Worm (Caenorhabditis elegans): ENCODE measurements around the gene C16A11.4.

C16A11.4 gene

DNA sequence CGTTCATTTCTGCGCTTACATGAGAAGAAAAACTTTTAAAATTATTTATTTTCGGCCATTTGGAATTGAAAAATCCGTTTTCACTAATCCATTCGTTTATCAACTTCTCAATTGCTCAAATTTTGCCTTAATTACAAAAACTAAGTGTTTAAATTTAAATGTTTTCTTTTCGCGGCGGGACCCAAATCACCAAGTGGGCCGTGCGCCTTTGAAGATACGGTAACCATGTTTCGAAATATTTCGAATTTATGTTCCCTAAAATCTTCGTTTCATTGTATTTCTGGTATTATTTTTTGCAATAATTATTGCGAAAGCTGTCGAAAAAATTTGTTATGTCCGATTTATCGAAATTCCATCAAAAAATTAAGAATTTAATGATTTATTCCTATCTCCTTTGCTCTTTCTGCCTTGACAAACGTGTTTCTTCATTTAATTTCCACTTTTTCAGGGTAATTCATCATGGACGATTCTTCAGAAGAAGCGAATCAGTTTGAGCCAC is at the start of gene C16A11.4:
Gene C16A11.4 (plus strand): TSS at position 449 of the 499 bp plus-strand sequence.
- TF ChIP-seq tbx-37 (GFP tag; conservative IDR thresholded peaks at IDR 0.05) (no peak), hnd-1 (tag; optimal IDR thresholded peaks at IDR 0.05) (no peak), tbx-11 (GFP tag; IDR thresholded peaks at IDR 0.05) (no peak), hmg-4 (GFP tag; optimal IDR thresholded peaks at IDR 0.05) (no peak), F13C5.2 (tag; optimal IDR thresholded peaks at IDR 0.05) (no peak), pes-1 (GFP tag; IDR thresholded peaks at IDR 0.05) (no peak), sea-1 (GFP tag; conservative IDR thresholded peaks at IDR 0.05) (no peak), tra-4 (tag; optimal IDR thresholded peaks at IDR 0.05) (no peak), scrt-1 (GFP tag; IDR thresholded peaks at IDR 0.05) (no peak), aly-1 (tag; optimal IDR thresholded peaks at IDR 0.05) (no peak), ceh-13 (GFP tag; optimal IDR thresholded peaks at IDR 0.05) (no peak)

- TF ChIP-seq aly-1 (tag; optimal IDR thresholded peaks at IDR 0.05) (no peak), hmbx-1 (tag; optimal IDR thresholded peaks at IDR 0.05) (no peak), scrt-1 (GFP tag; IDR thresholded peaks at IDR 0.05) (no peak), F13C5.2 (tag; optimal IDR thresholded peaks at IDR 0.05) (no peak), hnd-1 (tag; optimal IDR thresholded peaks at IDR 0.05) (no peak), ets-7 (tag; optimal IDR thresholded peaks at IDR 0.05) (no peak)
These were observed 48.0 kb upstream of the C16A11.4 start, which contains the start of gene R03H10.7 for ce11 chrII:4178838-4179237. R03H10.7 (minus strand) TSS chrII:4178938.

- no peak for TF ChIP-seq pes-1 (GFP tag; IDR thresholded peaks at IDR 0.05)
- no peak for TF ChIP-seq B0310.2 (tag; optimal IDR thresholded peaks at IDR 0.05)
- TF ChIP-seq hmg-4 (GFP tag; optimal IDR thresholded peaks at IDR 0.05): no peak
- TF ChIP-seq ceh-13 (GFP tag; optimal IDR thresholded peaks at IDR 0.05): no peak
- no peak for TF ChIP-seq ets-7 (tag; optimal IDR thresholded peaks at IDR 0.05)
- TF ChIP-seq flt-1 (GFP tag; IDR thresholded peaks at IDR 0.05): no peak
- TF ChIP-seq tbx-11 (GFP tag; IDR thresholded peaks at IDR 0.05): no peak
- TF ChIP-seq ceh-36 (tag; optimal IDR thresholded peaks at IDR 0.05): no peak
- TF ChIP-seq hmbx-1 (tag; optimal IDR thresholded peaks at IDR 0.05): no peak
- TF ChIP-seq F13C5.2 (tag; optimal IDR thresholded peaks at IDR 0.05): no peak
These were observed 46.9 kb upstream of the C16A11.4 start, which contains the start of gene R03H10.1 for ce11 chrII:4179897-4180296. R03H10.1 (plus strand) TSS chrII:4180248.

DNA sequence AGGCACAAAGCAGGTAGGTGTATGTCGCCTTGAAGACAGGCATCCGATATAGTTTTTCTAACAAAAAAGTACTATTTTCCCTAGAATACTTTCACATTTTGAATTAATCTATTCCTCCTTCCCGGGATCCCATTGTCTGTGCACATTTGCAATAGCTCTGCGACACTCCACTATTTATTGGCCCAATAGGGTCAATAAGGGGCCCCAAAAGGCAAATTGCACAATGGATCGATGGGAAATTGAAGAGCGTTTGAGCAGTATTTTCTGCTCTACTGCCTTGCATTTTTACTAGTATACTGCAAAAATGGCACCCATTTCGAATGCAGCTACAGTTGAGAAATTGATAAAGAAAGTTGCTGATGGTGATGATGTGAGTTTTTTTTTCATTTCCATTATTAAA is 44.5 kb upstream of the C16A11.4 start, which contains the start of gene R03H10.11:
Gene R03H10.11 (plus strand): TSS at position 301 of the 400 bp plus-strand sequence.
- no peak for TF ChIP-seq ama-1 (optimal IDR thresholded peaks at IDR 0.05)
- no peak for TF ChIP-seq tra-4 (tag; optimal IDR thresholded peaks at IDR 0.05)
- TF ChIP-seq sea-1 (GFP tag; conservative IDR thresholded peaks at IDR 0.05): no peak
- TF ChIP-seq ets-7 (tag; optimal IDR thresholded peaks at IDR 0.05): no peak
- TF ChIP-seq hmbx-1 (tag; optimal IDR thresholded peaks at IDR 0.05): no peak
- TF ChIP-seq aly-1 (tag; optimal IDR thresholded peaks at IDR 0.05): no peak
- TF ChIP-seq scrt-1 (GFP tag; IDR thresholded peaks at IDR 0.05): no peak
- no peak for TF ChIP-seq tbx-11 (GFP tag; IDR thresholded peaks at IDR 0.05)
- no peak for TF ChIP-seq tbx-37 (GFP tag; conservative IDR thresholded peaks at IDR 0.05)
- TF ChIP-seq ceh-13 (GFP tag; optimal IDR thresholded peaks at IDR 0.05): no peak
- TF ChIP-seq B0310.2 (tag; optimal IDR thresholded peaks at IDR 0.05): no peak
- no peak for TF ChIP-seq hnd-1 (tag; optimal IDR thresholded peaks at IDR 0.05)
- TF ChIP-seq ceh-36 (tag; optimal IDR thresholded peaks at IDR 0.05): no peak
- no peak for TF ChIP-seq F13C5.2 (tag; optimal IDR thresholded peaks at IDR 0.05)
- TF ChIP-seq pes-1 (GFP tag; IDR thresholded peaks at IDR 0.05): no peak
- TF ChIP-seq hmg-4 (GFP tag; optimal IDR thresholded peaks at IDR 0.05): no peak
- no peak for TF ChIP-seq flt-1 (GFP tag; IDR thresholded peaks at IDR 0.05)

- TF ChIP-seq tbx-37 (GFP tag; conservative IDR thresholded peaks at IDR 0.05): no peak
- TF ChIP-seq F13C5.2 (tag; optimal IDR thresholded peaks at IDR 0.05): no peak
- no peak for TF ChIP-seq flt-1 (GFP tag; IDR thresholded peaks at IDR 0.05)
- TF ChIP-seq scrt-1 (GFP tag; IDR thresholded peaks at IDR 0.05): no peak
- no peak for TF ChIP-seq hnd-1 (tag; optimal IDR thresholded peaks at IDR 0.05)
- no peak for TF ChIP-seq tra-4 (tag; optimal IDR thresholded peaks at IDR 0.05)
- no peak for TF ChIP-seq ceh-13 (GFP tag; optimal IDR thresholded peaks at IDR 0.05)
- TF ChIP-seq aly-1 (tag; optimal IDR thresholded peaks at IDR 0.05): no peak
- no peak for TF ChIP-seq ceh-36 (tag; optimal IDR thresholded peaks at IDR 0.05)
- TF ChIP-seq pes-1 (GFP tag; IDR thresholded peaks at IDR 0.05): no peak
- TF ChIP-seq hmbx-1 (tag; optimal IDR thresholded peaks at IDR 0.05): no peak
- TF ChIP-seq ets-7 (tag; optimal IDR thresholded peaks at IDR 0.05): no peak
- TF ChIP-seq hmg-4 (GFP tag; optimal IDR thresholded peaks at IDR 0.05): no peak
- no peak for TF ChIP-seq B0310.2 (tag; optimal IDR thresholded peaks at IDR 0.05)
- no peak for TF ChIP-seq sea-1 (GFP tag; conservative IDR thresholded peaks at IDR 0.05)
- no peak for TF ChIP-seq tbx-11 (GFP tag; IDR thresholded peaks at IDR 0.05)
- no peak for TF ChIP-seq ama-1 (optimal IDR thresholded peaks at IDR 0.05)
These were observed 42.9 kb upstream of the C16A11.4 start for ce11 chrII:4183979-4184378.

DNA sequence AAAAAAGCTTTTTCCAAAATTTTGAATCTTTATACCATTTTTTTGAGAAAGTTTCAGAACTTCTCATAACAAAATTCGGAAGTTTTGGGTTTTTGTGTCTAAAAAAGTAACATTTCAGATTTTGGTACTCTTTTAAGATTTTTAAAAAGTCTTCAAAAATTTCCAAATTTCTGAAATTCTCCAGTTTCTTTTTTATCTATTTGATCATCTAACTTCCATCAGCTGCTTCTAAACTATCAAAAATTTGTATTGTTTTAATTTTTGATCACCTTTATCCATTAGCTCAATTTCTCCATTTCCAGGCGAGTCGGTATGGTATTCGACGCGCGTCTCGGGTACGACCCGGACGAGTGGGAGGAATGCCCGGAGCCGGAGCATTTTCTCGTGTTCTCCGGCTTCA is 40.5 kb upstream of the C16A11.4 start, which contains the start of gene cpna-1:
Gene cpna-1 (plus strand): TSS at position 301 of the 400 bp plus-strand sequence.
- TF ChIP-seq ceh-36 (tag; optimal IDR thresholded peaks at IDR 0.05) (no peak), tbx-37 (GFP tag; conservative IDR thresholded peaks at IDR 0.05) (no peak), pes-1 (GFP tag; IDR thresholded peaks at IDR 0.05) (no peak), hmbx-1 (tag; optimal IDR thresholded peaks at IDR 0.05) (no peak), F13C5.2 (tag; optimal IDR thresholded peaks at IDR 0.05) (no peak), tra-4 (tag; optimal IDR thresholded peaks at IDR 0.05) (no peak), sea-1 (GFP tag; conservative IDR thresholded peaks at IDR 0.05) (no peak), ceh-13 (GFP tag; optimal IDR thresholded peaks at IDR 0.05) (no peak), B0310.2 (tag; optimal IDR thresholded peaks at IDR 0.05) (no peak), hmg-4 (GFP tag; optimal IDR thresholded peaks at IDR 0.05) (no peak), tbx-11 (GFP tag; IDR thresholded peaks at IDR 0.05) (no peak), hnd-1 (tag; optimal IDR thresholded peaks at IDR 0.05) (no peak), ets-7 (tag; optimal IDR thresholded peaks at IDR 0.05) (no peak)

- TF ChIP-seq hmg-4 (GFP tag; optimal IDR thresholded peaks at IDR 0.05) (no peak), ama-1 (optimal IDR thresholded peaks at IDR 0.05) (no peak), tbx-37 (GFP tag; conservative IDR thresholded peaks at IDR 0.05) (no peak), aly-1 (tag; optimal IDR thresholded peaks at IDR 0.05) (no peak), tbx-11 (GFP tag; IDR thresholded peaks at IDR 0.05) (no peak), scrt-1 (GFP tag; IDR thresholded peaks at IDR 0.05) (no peak), hmbx-1 (tag; optimal IDR thresholded peaks at IDR 0.05) (no peak)
These were observed 32.7 kb upstream of the C16A11.4 start, which contains the start of gene mth-2 for ce11 chrII:4194127-4194526. mth-2 (minus strand) TSS chrII:4194314.
